Worm (Caenorhabditis elegans): ENCODE results near the gene phf-30.

- TF ChIP-seq ref-1 (GFP tag; conservative IDR thresholded peaks at IDR 0.05): no peak
- no peak for TF ChIP-seq ztf-29 (GFP tag; IDR thresholded peaks at IDR 0.05)
These were observed 12.4 kb downstream of the phf-30 start for ce11 chrV:8481274-8481673.

Measured in whole organism, midembryonic.